Worm (Caenorhabditis elegans) whole organism, late embryonic: Measurements from ENCODE around the gene C09F12.3.

Experiments
- C08G9.2 ChIP-seq: sonication (generic microtip); optimal IDR thresholded peaks from 2 replicates; lab custom pipeline; 2016; ENCODE audit warnings: mild to moderate bottlenecking, missing genetic modification characterization, moderate library complexity, missing compliant biosample characterization
- C38D4.7 ChIP-seq: fragments of 200-800 bp; sonication (Bioruptor generic); optimal IDR thresholded peaks from 2 replicates; lab custom pipeline; 2018; ENCODE audit warnings: mild to moderate bottlenecking, missing genetic modification characterization, moderate library complexity, missing compliant biosample characterization
- K02D7.2 ChIP-seq: sonication (generic microtip); optimal IDR thresholded peaks from 2 replicates; lab custom pipeline; 2017; ENCODE audit warnings: mild to moderate bottlenecking, missing genetic modification characterization, missing compliant biosample characterization
- K09A11.1 ChIP-seq: sonication (generic microtip); optimal IDR thresholded peaks from 2 replicates; lab custom pipeline; 2017; ENCODE audit warnings: antibody characterized with exemption, mild to moderate bottlenecking, missing genetic modification characterization, missing compliant biosample characterization; ENCODE audit not compliant: insufficient read depth
- T23F11.4 ChIP-seq: fragments of 200-800 bp; sonication (Bioruptor generic); optimal IDR thresholded peaks from 2 replicates; lab custom pipeline; 2018; ENCODE audit warnings: mild to moderate bottlenecking, missing genetic modification characterization, missing compliant biosample characterization
- Y22D7AL.16 ChIP-seq: sonication (generic microtip); optimal IDR thresholded peaks from 2 replicates; lab custom pipeline; 2016; ENCODE audit warnings: missing genetic modification characterization, missing compliant biosample characterization
- ahr-1 ChIP-seq: sonication (generic microtip); optimal IDR thresholded peaks from 2 replicates; lab custom pipeline; 2016; ENCODE audit warnings: missing genetic modification characterization, missing compliant biosample characterization
- ama-1 ChIP-seq: fragments of 150-350 bp; optimal IDR thresholded peaks from 2 replicates; lab custom pipeline; 2014
- ceh-14 ChIP-seq: sonication (generic microtip); optimal IDR thresholded peaks from 2 replicates; lab custom pipeline; 2016; ENCODE audit warnings: missing genotype, missing genetic modification characterization, missing compliant biosample characterization
- ceh-18 ChIP-seq: sonication (generic microtip); optimal IDR thresholded peaks from 2 replicates; lab custom pipeline; 2016; ENCODE audit warnings: missing genetic modification characterization, missing compliant biosample characterization
- ceh-19 ChIP-seq: fragments of 200-800 bp; sonication (Bioruptor generic); optimal IDR thresholded peaks from 2 replicates; lab custom pipeline; 2018; ENCODE audit warnings: mild to moderate bottlenecking, missing genetic modification characterization, missing compliant biosample characterization
- ceh-22 ChIP-seq: sonication (generic microtip); optimal IDR thresholded peaks from 2 replicates; lab custom pipeline; 2017; ENCODE audit warnings: missing biosample characterization, missing genetic modification characterization
- ceh-30 ChIP-seq: fragments of 150-350 bp; optimal IDR thresholded peaks from 2 replicates; lab custom pipeline; 2014; ENCODE audit warnings: missing biosample characterization, missing genetic modification characterization
- ceh-31 ChIP-seq: sonication (generic microtip); optimal IDR thresholded peaks from 2 replicates; lab custom pipeline; 2016; ENCODE audit warnings: missing genetic modification characterization, missing compliant biosample characterization
- ceh-45 ChIP-seq: fragments of 200-800 bp; sonication (Bioruptor generic); IDR thresholded peaks from 2 replicates; pipeline ENCODE4 v1.3.6; 2022; ENCODE audit warnings: missing genetic modification reagents, missing genetic modification characterization, missing compliant biosample characterization
- ceh-48 ChIP-seq: sonication (generic microtip); optimal IDR thresholded peaks from 2 replicates; lab custom pipeline; 2016; ENCODE audit warnings: missing genetic modification characterization, inconsistent platforms, missing compliant biosample characterization
- ceh-6 ChIP-seq: fragments of 200-800 bp; sonication (Bioruptor generic); optimal IDR thresholded peaks from 2 replicates; lab custom pipeline; 2018; ENCODE audit warnings: mild to moderate bottlenecking, missing genetic modification characterization, missing compliant biosample characterization
- dve-1 ChIP-seq: sonication (generic microtip); optimal IDR thresholded peaks from 2 replicates; lab custom pipeline; 2017; ENCODE audit warnings: antibody characterized with exemption, mild to moderate bottlenecking, missing genetic modification characterization, missing compliant biosample characterization
- elt-4 ChIP-seq: sonication (generic microtip); optimal IDR thresholded peaks from 2 replicates; lab custom pipeline; 2016; ENCODE audit warnings: missing genetic modification characterization, missing compliant biosample characterization
- ets-4 ChIP-seq: sonication (generic microtip); optimal IDR thresholded peaks from 2 replicates; lab custom pipeline; 2016; ENCODE audit warnings: missing genetic modification characterization, missing compliant biosample characterization
- fkh-10 ChIP-seq: fragments of 150-350 bp; optimal IDR thresholded peaks from 2 replicates; lab custom pipeline; 2014; ENCODE audit warnings: missing biosample characterization, missing genetic modification reagents, missing genetic modification characterization
- fkh-6 ChIP-seq: sonication (generic microtip); optimal IDR thresholded peaks from 2 replicates; lab custom pipeline; 2016; ENCODE audit warnings: missing genetic modification characterization, missing compliant biosample characterization
- hlh-13 ChIP-seq: fragments of 200-800 bp; sonication (Bioruptor generic); optimal IDR thresholded peaks from 2 replicates; lab custom pipeline; 2018; ENCODE audit warnings: mild to moderate bottlenecking, missing genetic modification characterization, missing compliant biosample characterization
- hlh-30 ChIP-seq: sonication (generic microtip); optimal IDR thresholded peaks from 2 replicates; lab custom pipeline; 2017; ENCODE audit warnings: antibody characterized with exemption, missing genetic modification characterization, missing compliant biosample characterization; ENCODE audit not compliant: insufficient read depth
- lin-11 ChIP-seq: fragments of 200-800 bp; sonication (Bioruptor generic); optimal IDR thresholded peaks from 2 replicates; lab custom pipeline; 2018; ENCODE audit warnings: mild to moderate bottlenecking, missing genetic modification characterization, missing compliant biosample characterization
- madf-2 ChIP-seq: sonication (generic microtip); optimal IDR thresholded peaks from 2 replicates; lab custom pipeline; 2017; ENCODE audit warnings: missing genetic modification characterization, missing compliant biosample characterization
- mec-3 ChIP-seq: sonication (generic microtip); optimal IDR thresholded peaks from 2 replicates; lab custom pipeline; 2016; ENCODE audit warnings: borderline replicate concordance, missing genetic modification characterization, missing compliant biosample characterization
- nfya-1 ChIP-seq: sonication (generic microtip); optimal IDR thresholded peaks from 2 replicates; lab custom pipeline; 2017; ENCODE audit warnings: missing genetic modification characterization, mild to moderate bottlenecking, missing compliant biosample characterization, antibody characterized with exemption, moderate library complexity
- nhr-11 ChIP-seq: fragments of 150-350 bp; optimal IDR thresholded peaks from 2 replicates; lab custom pipeline; 2014; ENCODE audit warnings: missing biosample characterization, missing genetic modification characterization
- npax-4 ChIP-seq: sonication (generic microtip); optimal IDR thresholded peaks from 2 replicates; lab custom pipeline; 2016; ENCODE audit warnings: missing genetic modification characterization, missing compliant biosample characterization
- pat-9 ChIP-seq: fragments of 200-800 bp; sonication (Bioruptor generic); optimal IDR thresholded peaks from 2 replicates; lab custom pipeline; 2018; ENCODE audit warnings: mild to moderate bottlenecking, missing genetic modification characterization, moderate library complexity, missing compliant biosample characterization
- pha-2 ChIP-seq: sonication (generic microtip); optimal IDR thresholded peaks from 2 replicates; lab custom pipeline; 2017; ENCODE audit warnings: mild to moderate bottlenecking, missing genetic modification characterization, missing compliant biosample characterization
- pros-1 ChIP-seq: fragments of 150-350 bp; optimal IDR thresholded peaks from 2 replicates; lab custom pipeline; 2014; ENCODE audit warnings: missing biosample characterization, missing genetic modification reagents, missing genetic modification characterization
- ref-2 ChIP-seq: sonication (generic microtip); optimal IDR thresholded peaks from 2 replicates; lab custom pipeline; 2016; ENCODE audit warnings: missing genetic modification characterization, missing compliant biosample characterization
- sdc-2 ChIP-seq: sonication (generic microtip); optimal IDR thresholded peaks from 2 replicates; lab custom pipeline; 2016; ENCODE audit warnings: missing genotype, missing genetic modification characterization, missing compliant biosample characterization
- sox-4 ChIP-seq: sonication (generic microtip); optimal IDR thresholded peaks from 2 replicates; lab custom pipeline; 2017; ENCODE audit warnings: mild to moderate bottlenecking, missing genetic modification characterization, inconsistent platforms, missing compliant biosample characterization
- tbx-2 ChIP-seq: sonication (generic microtip); optimal IDR thresholded peaks from 2 replicates; lab custom pipeline; 2016; ENCODE audit warnings: missing genetic modification characterization, missing compliant biosample characterization
- ttx-3 ChIP-seq: sonication (generic microtip); optimal IDR thresholded peaks from 2 replicates; lab custom pipeline; 2016; ENCODE audit warnings: missing genetic modification reagents, missing genetic modification characterization, missing compliant biosample characterization
- unc-42 ChIP-seq: sonication (generic microtip); optimal IDR thresholded peaks from 2 replicates; lab custom pipeline; 2016; ENCODE audit warnings: missing genotype, missing genetic modification characterization, missing compliant biosample characterization
- zip-5 ChIP-seq: sonication (generic microtip); optimal IDR thresholded peaks from 2 replicates; lab custom pipeline; 2016; ENCODE audit warnings: missing genetic modification characterization, missing compliant biosample characterization

The C09F12.3 gene

ce11 chrX:11033952-11034287 is 8.8 kb downstream of the C09F12.3 start:
- TF ChIP-seq ref-2 (tag; lab: Kevin White, UChicago) (no peak), madf-2 (no peak), sdc-2 (no peak), ceh-31 (tag; lab: Kevin White, UChicago) (peak; percentile 6), ceh-45 (no peak), ceh-48 (tag; lab: Kevin White, UChicago) (no peak), elt-4 (tag; lab: Kevin White, UChicago) (no peak)
- TF ChIP-seq, all 69 proteins: peak for 1

- TF ChIP-seq sox-4 (tag; lab: Kevin White, UChicago) (no peak), T23F11.4 (GFP tag; lab: Kevin White, UChicago) (no peak), ceh-6 (GFP tag; lab: Kevin White, UChicago) (no peak), zip-5 (tag; lab: Kevin White, UChicago) (no peak), ama-1 (lab: Kevin White, UChicago) (no peak), C08G9.2 (tag; lab: Kevin White, UChicago) (no peak), unc-42 (tag; lab: Kevin White, UChicago) (peak; percentile 88)
These were observed 9.3 kb downstream of the C09F12.3 start for ce11 chrX:11033128-11033951.

- TF ChIP-seq ceh-19 (GFP tag; lab: Kevin White, UChicago) (no peak), pros-1 (tag; lab: Kevin White, UChicago) (no peak), ttx-3 (tag; lab: Kevin White, UChicago) (no peak), npax-4 (tag; lab: Kevin White, UChicago) (no peak), fkh-10 (GFP tag; lab: Kevin White, UChicago) (no peak), tbx-2 (tag; lab: Kevin White, UChicago) (no peak), sox-4 (tag; lab: Kevin White, UChicago) (no peak), T23F11.4 (GFP tag; lab: Kevin White, UChicago) (no peak), Y22D7AL.16 (tag; lab: Kevin White, UChicago) (no peak), nfya-1 (tag; lab: Kevin White, UChicago) (no peak), fkh-6 (tag; lab: Kevin White, UChicago) (no peak), hlh-13 (no peak), ceh-14 (tag; lab: Kevin White, UChicago) (no peak), ama-1 (lab: Kevin White, UChicago) (no peak), ceh-22 (no peak)
- TF ChIP-seq, all 69 proteins: peak for 0
These were observed 10.3 kb downstream of the C09F12.3 start for ce11 chrX:11032412-11032811.

- TF ChIP-seq sox-4 (tag; lab: Kevin White, UChicago) (no peak), unc-42 (tag; lab: Kevin White, UChicago) (peak; percentile 16), nfya-1 (tag; lab: Kevin White, UChicago) (no peak), ceh-45 (no peak), pros-1 (tag; lab: Kevin White, UChicago) (peak; percentile 61), C38D4.7 (GFP tag; lab: Kevin White, UChicago) (peak; percentile 33), K09A11.1 (no peak), ceh-48 (tag; lab: Kevin White, UChicago) (no peak)
- TF ChIP-seq, all 69 proteins: peak for 3
These were observed 10.8 kb downstream of the C09F12.3 start for ce11 chrX:11031869-11032268.

ce11 chrX:11031047-11031695 is 11.5 kb downstream of the C09F12.3 start:
- TF ChIP-seq mec-3 (tag; lab: Kevin White, UChicago) = peak; percentile 3
- no peak for TF ChIP-seq sox-4 (tag; lab: Kevin White, UChicago)
- peak; percentile 52 for TF ChIP-seq dve-1 (tag; lab: Kevin White, UChicago)
- peak; percentile 72 for TF ChIP-seq hlh-30
- TF ChIP-seq ceh-6 (GFP tag; lab: Kevin White, UChicago) = peak; percentile 76
- TF ChIP-seq ceh-31 (tag; lab: Kevin White, UChicago) = peak; percentile 97
- no peak for TF ChIP-seq nhr-11
- TF ChIP-seq ceh-30 (tag; lab: Kevin White, UChicago) = no peak
- TF ChIP-seq ahr-1 (tag; lab: Kevin White, UChicago) = peak; percentile 9
- peak; percentile 51 for TF ChIP-seq ceh-19 (GFP tag; lab: Kevin White, UChicago)
- TF ChIP-seq ceh-45 = no peak
- TF ChIP-seq lin-11 (tag; lab: Kevin White, UChicago) = no peak
- TF ChIP-seq ceh-48 (tag; lab: Kevin White, UChicago) = peak; percentile 50
- peak; percentile 96 for TF ChIP-seq tbx-2 (tag; lab: Kevin White, UChicago)
- TF ChIP-seq ets-4 = peak; percentile 74
- TF ChIP-seq ceh-18 (tag; lab: Kevin White, UChicago) = peak; percentile 86
- peak; percentile 85 for TF ChIP-seq unc-42 (tag; lab: Kevin White, UChicago)
- TF ChIP-seq pat-9 (tag; lab: Kevin White, UChicago) = peak; percentile 52
- no peak for TF ChIP-seq K02D7.2 (tag; lab: Kevin White, UChicago)
- peak; percentile 57 for TF ChIP-seq pha-2
- TF ChIP-seq nfya-1 (tag; lab: Kevin White, UChicago) = peak; percentile 89
- no peak for TF ChIP-seq C38D4.7 (GFP tag; lab: Kevin White, UChicago)
